Fruit fly (Drosophila melanogaster): ENCODE measurements around the gene CG9777.

The CG9777 gene

dm6 chrX:16596250-16596793 lies 35.7 kb downstream of the CG9777 start:
- no peak for TF ChIP-seq Pif1A (GFP tag; optimal IDR thresholded peaks at IDR 0.05)

- TF ChIP-seq fd96Ca (GFP tag; IDR thresholded peaks at IDR 0.05) = no peak
- TF ChIP-seq Snoo (tag; optimal IDR thresholded peaks at IDR 0.05) = no peak
- TF ChIP-seq CG12605 (GFP tag; IDR thresholded peaks at IDR 0.05) = no peak
- TF ChIP-seq CG9948 (tag; optimal IDR thresholded peaks at IDR 0.05) = no peak
- no peak for TF ChIP-seq CG15710 (tag; optimal IDR thresholded peaks at IDR 0.05)
- TF ChIP-seq CG13204 (GFP tag; optimal IDR thresholded peaks at IDR 0.05) = no peak
- no peak for TF ChIP-seq CG8159 (tag; optimal IDR thresholded peaks at IDR 0.05)
- TF ChIP-seq CG32121 (GFP tag; IDR thresholded peaks at IDR 0.05) = no peak
- no peak for TF ChIP-seq gl (tag; optimal IDR thresholded peaks at IDR 0.05)
- no peak for TF ChIP-seq Ets98B (GFP tag; IDR thresholded peaks at IDR 0.05)
- no peak for TF ChIP-seq CG14655 (GFP tag; optimal IDR thresholded peaks at IDR 0.05)
- TF ChIP-seq CG8301 (tag; optimal IDR thresholded peaks at IDR 0.05) = no peak
- no peak for TF ChIP-seq EcR (GFP tag; optimal IDR thresholded peaks at IDR 0.05)
- TF ChIP-seq D1 (tag; optimal IDR thresholded peaks at IDR 0.05) = no peak
- TF ChIP-seq rn (GFP tag; IDR thresholded peaks at IDR 0.05) = no peak
- no peak for TF ChIP-seq CG10348 (GFP tag; IDR thresholded peaks at IDR 0.05)
- TF ChIP-seq CG17806 (tag; optimal IDR thresholded peaks at IDR 0.05) = no peak
Observed at dm6 chrX:16595411-16595810, 36.6 kb downstream of the CG9777 start.

- TF ChIP-seq Pif1B (GFP tag; optimal IDR thresholded peaks at IDR 0.05) = no peak
- TF ChIP-seq fd96Ca (GFP tag; IDR thresholded peaks at IDR 0.05) = no peak
- TF ChIP-seq CG17806 (tag; optimal IDR thresholded peaks at IDR 0.05) = no peak
- TF ChIP-seq Snoo (tag; optimal IDR thresholded peaks at IDR 0.05) = no peak
- TF ChIP-seq CG8159 (tag; optimal IDR thresholded peaks at IDR 0.05) = no peak
- TF ChIP-seq CG12605 (GFP tag; IDR thresholded peaks at IDR 0.05) = no peak
- TF ChIP-seq gl (tag; optimal IDR thresholded peaks at IDR 0.05) = no peak
- no peak for TF ChIP-seq CG13204 (GFP tag; optimal IDR thresholded peaks at IDR 0.05)
- no peak for TF ChIP-seq CG34367 (tag; optimal IDR thresholded peaks at IDR 0.05)
- no peak for TF ChIP-seq Pif1A (GFP tag; optimal IDR thresholded peaks at IDR 0.05)
- no peak for TF ChIP-seq CG15710 (tag; optimal IDR thresholded peaks at IDR 0.05)
- TF ChIP-seq EcR (GFP tag; optimal IDR thresholded peaks at IDR 0.05) = no peak
- no peak for TF ChIP-seq CG4496 (GFP tag; IDR thresholded peaks at IDR 0.05)
- TF ChIP-seq D1 (tag; optimal IDR thresholded peaks at IDR 0.05) = no peak
- TF ChIP-seq rn (GFP tag; IDR thresholded peaks at IDR 0.05) = no peak
- TF ChIP-seq CG14655 (GFP tag; optimal IDR thresholded peaks at IDR 0.05) = no peak
- no peak for TF ChIP-seq CG10348 (GFP tag; IDR thresholded peaks at IDR 0.05)
- no peak for TF ChIP-seq CG9948 (tag; optimal IDR thresholded peaks at IDR 0.05)
- no peak for TF ChIP-seq Ets98B (GFP tag; IDR thresholded peaks at IDR 0.05)
- TF ChIP-seq CG32121 (GFP tag; IDR thresholded peaks at IDR 0.05) = no peak
Observed at dm6 chrX:16593418-16593817, 38.6 kb downstream of the CG9777 start, which contains the start of the genes SMC3 and Ubc7. TSS of gene SMC3 (minus strand) at chrX:16593439. TSS of gene Ubc7 (plus strand) at chrX:16593677.

- no peak for TF ChIP-seq CG14655 (GFP tag; optimal IDR thresholded peaks at IDR 0.05)
- no peak for TF ChIP-seq fd96Ca (GFP tag; IDR thresholded peaks at IDR 0.05)
- no peak for TF ChIP-seq D1 (tag; optimal IDR thresholded peaks at IDR 0.05)
- TF ChIP-seq CG12605 (GFP tag; IDR thresholded peaks at IDR 0.05) = no peak
- TF ChIP-seq CG8301 (tag; optimal IDR thresholded peaks at IDR 0.05) = no peak
Observed at dm6 chrX:16587668-16588046, 44.4 kb downstream of the CG9777 start, which contains the start of gene CG13014. TSS of gene CG13014 (plus strand) at chrX:16587873.

dm6 chrX:16587021-16587667 lies 44.9 kb downstream of the CG9777 start, which contains the start of gene CanA-14F:
TSS of gene CanA-14F (minus strand) at chrX:16587172.
- TF ChIP-seq Pif1B (GFP tag; optimal IDR thresholded peaks at IDR 0.05) (no peak), CG12605 (GFP tag; IDR thresholded peaks at IDR 0.05) (0 out of 2 replicates have a peak, but pooled peaks have one; percentile 29), CG4496 (GFP tag; IDR thresholded peaks at IDR 0.05) (no peak), rn (GFP tag; IDR thresholded peaks at IDR 0.05) (no peak), Pif1A (GFP tag; optimal IDR thresholded peaks at IDR 0.05) (no peak)

dm6 chrX:16586178-16586890 lies 45.7 kb downstream of the CG9777 start:
- TF ChIP-seq Pif1A (GFP tag; optimal IDR thresholded peaks at IDR 0.05) (peak; percentile 11), gl (tag; optimal IDR thresholded peaks at IDR 0.05) (peak; percentile 17), CG34367 (tag; optimal IDR thresholded peaks at IDR 0.05) (peak; percentile 4), CG8159 (tag; optimal IDR thresholded peaks at IDR 0.05) (peak; percentile 13), CG12605 (GFP tag; IDR thresholded peaks at IDR 0.05) (peak; percentile 10; the same call in 1 of the 2 replicates), CG14655 (GFP tag; optimal IDR thresholded peaks at IDR 0.05) (no peak), rn (GFP tag; IDR thresholded peaks at IDR 0.05) (no peak), CG15710 (tag; optimal IDR thresholded peaks at IDR 0.05) (peak; percentile 10), EcR (GFP tag; optimal IDR thresholded peaks at IDR 0.05) (peak; percentile 50), Pif1B (GFP tag; optimal IDR thresholded peaks at IDR 0.05) (peak; percentile 47)

Data from whole organism, pupa.